Fruit fly (Drosophila melanogaster) whole organism, pupa: Measurements from ENCODE around the gene Srp68.
A peak's percentile ranks its signal among the peaks of the same experiment; 100 is the strongest.

Source experiments
- CG10348 ChIP-seq: fragments of 200-800 bp; sonication (Bioruptor generic); IDR thresholded peaks from 2 replicates; pipeline ENCODE4 v1.3.6; 2022; ENCODE audit warnings: missing biosample characterization, missing genetic modification characterization
- CG32121 ChIP-seq: fragments of 200-800 bp; sonication (Bioruptor generic); IDR thresholded peaks from 2 replicates; pipeline ENCODE4 v1.3.6; 2022; ENCODE audit warnings: missing biosample characterization, missing genetic modification characterization
- CG8301 ChIP-seq: fragments of 200-800 bp; sonication (Bioruptor generic); optimal IDR thresholded peaks from 2 replicates; lab custom pipeline; 2018; ENCODE audit warnings: missing biosample characterization, mild to moderate bottlenecking, missing genetic modification characterization
- D1 ChIP-seq: fragments of 200-800 bp; sonication (Bioruptor generic); optimal IDR thresholded peaks from 2 replicates; lab custom pipeline; 2018; ENCODE audit warnings: missing biosample characterization, mild to moderate bottlenecking, missing genetic modification characterization, moderate library complexity
- Pif1A ChIP-seq: fragments of 200-800 bp; sonication (Bioruptor generic); optimal IDR thresholded peaks from 3 replicates; lab custom pipeline; 2016; ENCODE audit warnings: missing biosample characterization, missing genetic modification characterization
- fd96Ca ChIP-seq: fragments of 200-800 bp; sonication (Bioruptor generic); IDR thresholded peaks from 3 replicates; pipeline ENCODE4 v1.3.6; 2022; ENCODE audit warnings: missing biosample characterization, missing genetic modification characterization
- gl ChIP-seq: fragments of 200-800 bp; sonication (Bioruptor generic); optimal IDR thresholded peaks from 2 replicates; lab custom pipeline; 2018; ENCODE audit warnings: missing biosample characterization, mild to moderate bottlenecking, missing genetic modification characterization
- rn ChIP-seq: fragments of 200-800 bp; sonication (Bioruptor generic); IDR thresholded peaks from 2 replicates; pipeline ENCODE4 v1.3.6; 2022; ENCODE audit warnings: missing biosample characterization, missing genetic modification characterization

dm6 chr3L:8996173-8996767, 21.4 kb downstream of the Srp68 start:
- no peak for TF ChIP-seq gl (tag; lab: Kevin White, UChicago)
- TF ChIP-seq CG8301 (tag; lab: Kevin White, UChicago) = peak; percentile 92
- no peak for TF ChIP-seq D1 (tag; lab: Kevin White, UChicago)
- TF ChIP-seq CG32121 = peak; percentile 95
- TF ChIP-seq fd96Ca = peak; percentile 79; the same call in 2 of the 3 replicates
- TF ChIP-seq CG10348 = peak; percentile 67
- TF ChIP-seq rn (GFP tag; lab: Robert Waterston, UW) = peak; percentile 79
- no peak for TF ChIP-seq Pif1A (GFP tag; lab: Kevin White, UChicago)
